Fruit fly (Drosophila melanogaster) whole organism, pupa: ENCODE data around the gene DIP-gamma.
A peak's percentile ranks its signal among the peaks of the same experiment; 100 is the strongest.

Source experiments
- CG10348 ChIP-seq: fragments of 200-800 bp; sonication (Bioruptor generic); IDR thresholded peaks from 2 replicates; pipeline ENCODE4 v1.3.6; 2022; ENCODE audit warnings: missing biosample characterization, missing genetic modification characterization
- CG12605 ChIP-seq: fragments of 200-800 bp; sonication (Bioruptor generic); IDR thresholded peaks from 2 replicates; pipeline ENCODE4 v1.3.6; 2022; ENCODE audit warnings: missing biosample characterization, missing genetic modification characterization
- CG13204 ChIP-seq: fragments of 200-800 bp; sonication (Bioruptor generic); optimal IDR thresholded peaks from 2 replicates; lab custom pipeline; 2018; ENCODE audit warnings: missing biosample characterization, mild to moderate bottlenecking, missing genetic modification characterization, moderate library complexity
- CG14655 ChIP-seq: fragments of 200-800 bp; sonication (Bioruptor generic); optimal IDR thresholded peaks from 3 replicates; lab custom pipeline; 2017; ENCODE audit warnings: mild to moderate bottlenecking, missing biosample characterization, missing genetic modification reagents, missing genetic modification characterization
- CG15710 ChIP-seq: fragments of 200-800 bp; sonication (Bioruptor generic); optimal IDR thresholded peaks from 2 replicates; lab custom pipeline; 2018; ENCODE audit warnings: missing biosample characterization, mild to moderate bottlenecking, missing genetic modification characterization, moderate library complexity
- CG17806 ChIP-seq: fragments of 200-800 bp; sonication (Bioruptor generic); optimal IDR thresholded peaks from 2 replicates; lab custom pipeline; 2018; ENCODE audit warnings: missing biosample characterization, mild to moderate bottlenecking, missing genetic modification characterization, moderate library complexity
- CG32121 ChIP-seq: fragments of 200-800 bp; sonication (Bioruptor generic); IDR thresholded peaks from 2 replicates; pipeline ENCODE4 v1.3.6; 2022; ENCODE audit warnings: missing biosample characterization, missing genetic modification characterization
- CG34367 ChIP-seq: fragments of 200-800 bp; sonication (Bioruptor generic); optimal IDR thresholded peaks from 2 replicates; lab custom pipeline; 2018; ENCODE audit warnings: missing biosample characterization, mild to moderate bottlenecking, missing genetic modification characterization
- CG4496 ChIP-seq: fragments of 200-800 bp; sonication (Bioruptor generic); IDR thresholded peaks from 3 replicates; pipeline ENCODE4 v1.3.6; 2022; ENCODE audit warnings: missing biosample characterization, missing genetic modification characterization
- CG8159 ChIP-seq: fragments of 200-800 bp; sonication (Bioruptor generic); optimal IDR thresholded peaks from 3 replicates; lab custom pipeline; 2018; ENCODE audit warnings: missing biosample characterization, mild to moderate bottlenecking, missing genetic modification characterization, moderate library complexity
- CG8301 ChIP-seq: fragments of 200-800 bp; sonication (Bioruptor generic); optimal IDR thresholded peaks from 2 replicates; lab custom pipeline; 2018; ENCODE audit warnings: missing biosample characterization, mild to moderate bottlenecking, missing genetic modification characterization
- CG9948 ChIP-seq: fragments of 200-800 bp; sonication (Bioruptor generic); optimal IDR thresholded peaks from 2 replicates; lab custom pipeline; 2018; ENCODE audit warnings: missing biosample characterization, mild to moderate bottlenecking, missing genetic modification characterization, moderate library complexity
- D1 ChIP-seq: fragments of 200-800 bp; sonication (Bioruptor generic); optimal IDR thresholded peaks from 2 replicates; lab custom pipeline; 2018; ENCODE audit warnings: missing biosample characterization, mild to moderate bottlenecking, missing genetic modification characterization, moderate library complexity
- EcR ChIP-seq: fragments of 200-800 bp; sonication (Bioruptor generic); optimal IDR thresholded peaks from 3 replicates; lab custom pipeline; 2019; ENCODE audit warnings: missing biosample characterization, missing genetic modification characterization, mild to moderate bottlenecking, moderate library complexity, missing genetic modification reagents
- Ets98B ChIP-seq: fragments of 200-800 bp; sonication (Bioruptor generic); IDR thresholded peaks from 2 replicates; pipeline ENCODE4 v1.3.6; 2022; ENCODE audit warnings: missing biosample characterization, missing genetic modification characterization
- Pif1A ChIP-seq: fragments of 200-800 bp; sonication (Bioruptor generic); optimal IDR thresholded peaks from 3 replicates; lab custom pipeline; 2016; ENCODE audit warnings: missing biosample characterization, missing genetic modification characterization
- Pif1B ChIP-seq: fragments of 200-800 bp; sonication (Bioruptor generic); optimal IDR thresholded peaks from 3 replicates; lab custom pipeline; 2016; ENCODE audit warnings: missing biosample characterization, missing genetic modification characterization
- Snoo ChIP-seq: fragments of 200-800 bp; sonication (Bioruptor generic); optimal IDR thresholded peaks from 3 replicates; lab custom pipeline; 2017; ENCODE audit warnings: missing biosample characterization, mild to moderate bottlenecking, missing genetic modification characterization, inconsistent platforms
- fd96Ca ChIP-seq: fragments of 200-800 bp; sonication (Bioruptor generic); IDR thresholded peaks from 3 replicates; pipeline ENCODE4 v1.3.6; 2022; ENCODE audit warnings: missing biosample characterization, missing genetic modification characterization
- gl ChIP-seq: fragments of 200-800 bp; sonication (Bioruptor generic); optimal IDR thresholded peaks from 2 replicates; lab custom pipeline; 2018; ENCODE audit warnings: missing biosample characterization, mild to moderate bottlenecking, missing genetic modification characterization
- rn ChIP-seq: fragments of 200-800 bp; sonication (Bioruptor generic); IDR thresholded peaks from 2 replicates; pipeline ENCODE4 v1.3.6; 2022; ENCODE audit warnings: missing biosample characterization, missing genetic modification characterization

DIP-gamma gene

dm6 chr3R:28888561-28889426 is 81.4 kb downstream of the DIP-gamma start:
- peak; percentile 69 for TF ChIP-seq CG8159 (tag; lab: Kevin White, UChicago)
- TF ChIP-seq Snoo (tag; lab: Kevin White, UChicago): peak; percentile 66
- TF ChIP-seq CG13204: peak; percentile 14
- peak; percentile 65 for TF ChIP-seq CG15710 (tag; lab: Kevin White, UChicago)
- peak; percentile 77 for TF ChIP-seq CG8301 (tag; lab: Kevin White, UChicago)
- peak; percentile 77 for TF ChIP-seq CG14655
- peak; percentile 68 for TF ChIP-seq Ets98B (GFP tag; lab: Robert Waterston, UW)
- peak; percentile 65 for TF ChIP-seq Pif1B (GFP tag; lab: Kevin White, UChicago)
- peak; percentile 60; the same call in 1 of the 2 replicates for TF ChIP-seq CG32121 (GFP tag; lab: Robert Waterston, UW)
- peak; percentile 3 for TF ChIP-seq gl (tag; lab: Kevin White, UChicago)
- no peak for TF ChIP-seq CG10348 (GFP tag; lab: Robert Waterston, UW)
- TF ChIP-seq CG17806: peak; percentile 64
- TF ChIP-seq EcR: peak; percentile 90
- peak; percentile 67 for TF ChIP-seq CG4496 (GFP tag; lab: Robert Waterston, UW)
- peak; percentile 75 for TF ChIP-seq Pif1A
- peak; percentile 26; the same call in 1 of the 2 replicates for TF ChIP-seq CG12605
- peak; percentile 62 for TF ChIP-seq CG9948 (tag; lab: Kevin White, UChicago)
- 0 out of 2 replicates have a peak, but pooled peaks have one; percentile 12 for TF ChIP-seq rn (GFP tag; lab: Robert Waterston, UW)
- no peak for TF ChIP-seq D1 (tag; lab: Kevin White, UChicago)
- TF ChIP-seq CG34367 (tag; lab: Kevin White, UChicago): peak; percentile 33
- TF ChIP-seq fd96Ca (GFP tag; lab: Robert Waterston, UW): peak; percentile 80; the same call in 2 of the 3 replicates
- TF ChIP-seq, all 21 proteins: peak for 19

- TF ChIP-seq Pif1B (GFP tag; lab: Kevin White, UChicago): no peak
- TF ChIP-seq CG4496 (GFP tag; lab: Robert Waterston, UW): peak; percentile 35; the same call in 1 of the 3 replicates
- 0 out of 2 replicates have a peak, but pooled peaks have one; percentile 12 for TF ChIP-seq Ets98B (GFP tag; lab: Robert Waterston, UW)
Measured at dm6 chr3R:28887559-28888432, 82.4 kb downstream of the DIP-gamma start, which contains the start of the genes CG33203 and Doa. Gene CG33203, minus strand, starts transcription at chr3R:28887709. Gene Doa, plus strand, starts transcription at chr3R:28888073.

- TF ChIP-seq D1 (tag; lab: Kevin White, UChicago) (no peak), CG34367 (tag; lab: Kevin White, UChicago) (no peak), CG4496 (GFP tag; lab: Robert Waterston, UW) (no peak), CG15710 (tag; lab: Kevin White, UChicago) (no peak), EcR (no peak), Snoo (tag; lab: Kevin White, UChicago) (no peak), fd96Ca (GFP tag; lab: Robert Waterston, UW) (no peak), CG17806 (no peak), rn (GFP tag; lab: Robert Waterston, UW) (no peak), gl (tag; lab: Kevin White, UChicago) (no peak), CG8159 (tag; lab: Kevin White, UChicago) (no peak), CG10348 (GFP tag; lab: Robert Waterston, UW) (no peak), CG32121 (GFP tag; lab: Robert Waterston, UW) (no peak), CG14655 (no peak), Pif1B (GFP tag; lab: Kevin White, UChicago) (no peak), Ets98B (GFP tag; lab: Robert Waterston, UW) (no peak)
- TF ChIP-seq, all 21 proteins: peak for 0
Measured at dm6 chr3R:28886813-28887212, 83.4 kb downstream of the DIP-gamma start.

DNA sequence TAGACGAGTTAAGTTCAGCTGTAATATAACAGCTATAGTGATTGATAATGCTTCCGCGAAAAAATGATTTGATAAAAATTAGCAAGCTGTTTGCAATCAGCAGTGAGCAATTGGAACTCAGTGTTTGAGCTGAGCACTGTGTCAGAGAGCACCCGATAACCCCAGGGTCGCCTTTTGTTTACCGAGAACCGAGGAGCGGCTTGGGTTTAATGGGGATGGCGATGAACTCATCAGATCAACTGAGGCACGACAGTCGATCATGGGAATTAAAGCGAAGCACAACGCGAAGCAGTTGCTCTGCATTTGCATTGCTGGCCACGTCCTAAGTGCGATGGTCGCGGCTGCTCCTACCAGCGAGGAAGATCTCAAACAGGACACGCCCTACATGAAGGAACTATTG is 86.7 kb downstream of the DIP-gamma start, which contains the start of gene Nepl21:
TSS of gene Nepl21 (plus strand) at position 260 of the 400 bp plus-strand sequence.
- no peak for TF ChIP-seq CG4496 (GFP tag; lab: Robert Waterston, UW)
- no peak for TF ChIP-seq Pif1B (GFP tag; lab: Kevin White, UChicago)
- TF ChIP-seq EcR: peak; percentile 76
- TF ChIP-seq fd96Ca (GFP tag; lab: Robert Waterston, UW): no peak
- TF ChIP-seq CG9948 (tag; lab: Kevin White, UChicago): no peak

DNA sequence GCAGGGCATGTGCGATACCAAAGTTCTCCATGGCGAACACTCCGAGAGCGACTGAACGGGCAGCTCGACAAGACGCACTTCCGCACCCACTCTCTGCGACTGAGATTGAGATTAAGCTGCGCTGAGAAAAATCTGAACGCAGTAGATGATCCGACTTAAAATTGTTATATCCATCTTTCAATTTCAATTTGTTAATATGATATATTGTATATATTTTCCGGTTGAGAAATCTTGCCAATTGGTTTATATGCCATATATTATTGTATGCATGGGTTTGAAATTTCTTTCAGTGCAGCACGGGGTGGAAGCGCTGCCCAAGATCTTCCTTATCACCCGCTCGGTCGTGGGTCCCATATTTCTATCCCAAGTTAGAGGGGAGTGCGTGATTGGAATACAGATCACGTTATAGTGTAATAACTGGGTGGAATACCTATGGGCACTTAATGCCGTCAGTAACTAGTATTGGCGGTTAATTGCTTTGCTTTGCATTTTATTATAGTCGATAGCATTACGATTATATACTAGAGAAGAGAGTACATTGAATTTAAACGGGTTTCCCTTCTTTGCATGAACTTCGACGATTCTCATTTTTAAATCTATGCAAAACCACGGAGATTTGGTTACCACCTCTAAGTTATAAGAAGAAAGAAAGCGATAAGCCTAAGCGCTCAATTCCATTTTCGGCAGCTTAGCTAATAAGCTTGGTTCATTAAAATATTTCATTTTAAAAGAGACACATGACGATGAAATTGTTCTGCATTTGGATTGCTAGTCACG is 89.9 kb downstream of the DIP-gamma start, which contains the start of the genes Nepl19 and Nepl20:
TSS of gene Nepl19 (minus strand) at position 57 of the 777 bp plus-strand sequence.
TSS of gene Nepl20 (plus strand) at position 727 of the 777 bp plus-strand sequence.
- TF ChIP-seq CG4496 (GFP tag; lab: Robert Waterston, UW) (peak; percentile 95), CG14655 (peak; percentile 91), CG13204 (peak; percentile 65), CG12605 (peak; percentile 91), CG8159 (tag; lab: Kevin White, UChicago) (peak; percentile 92), CG15710 (tag; lab: Kevin White, UChicago) (peak; percentile 89), Snoo (tag; lab: Kevin White, UChicago) (peak; percentile 85), CG34367 (tag; lab: Kevin White, UChicago) (peak; percentile 89), CG8301 (tag; lab: Kevin White, UChicago) (peak; percentile 90), gl (tag; lab: Kevin White, UChicago) (peak; percentile 80), CG9948 (tag; lab: Kevin White, UChicago) (peak; percentile 85), D1 (tag; lab: Kevin White, UChicago) (no peak), CG32121 (GFP tag; lab: Robert Waterston, UW) (peak; percentile 94), Pif1A (peak; percentile 85), Ets98B (GFP tag; lab: Robert Waterston, UW) (peak; percentile 93), fd96Ca (GFP tag; lab: Robert Waterston, UW) (peak; percentile 92), rn (GFP tag; lab: Robert Waterston, UW) (peak; percentile 79), Pif1B (GFP tag; lab: Kevin White, UChicago) (peak; percentile 84), CG17806 (peak; percentile 89), EcR (peak; percentile 77), CG10348 (GFP tag; lab: Robert Waterston, UW) (peak; percentile 65)
